Fruit fly (Drosophila melanogaster): Measurements from ENCODE around the gene Srrm234.

Srrm234 gene

DNA sequence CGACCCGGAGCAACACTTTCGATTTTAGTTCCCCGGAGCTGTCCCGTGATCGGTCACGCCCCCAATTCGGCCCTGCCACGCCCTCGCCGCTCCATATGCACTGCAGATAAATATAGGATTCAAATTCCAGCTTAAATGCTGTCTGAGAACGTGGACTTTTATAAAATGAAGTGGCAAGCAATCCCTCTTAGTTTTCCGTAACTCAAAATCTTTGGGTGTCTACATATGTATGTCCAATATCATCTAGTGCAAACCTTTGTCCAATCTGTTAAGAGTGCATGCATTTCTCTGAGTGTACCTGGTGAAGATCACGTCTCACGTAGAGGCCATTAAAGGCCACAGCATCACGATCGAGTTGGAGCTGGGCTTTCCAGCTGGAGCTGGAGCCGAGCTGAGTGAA, 45.7 kb upstream of the Srrm234 start (continued):
- no peak for TF ChIP-seq dac (GFP tag; optimal IDR thresholded peaks at IDR 0.05)
- peak; percentile 34; the same call in 1 of the 2 replicates for TF ChIP-seq CG15336 (GFP tag; IDR thresholded peaks at IDR 0.05)
- no peak for TF ChIP-seq fd85E (GFP tag; optimal IDR thresholded peaks at IDR 0.05)
- TF ChIP-seq spab (GFP tag; optimal IDR thresholded peaks at IDR 0.05): no peak
- peak; percentile 29 for TF ChIP-seq Hr39 (GFP tag; optimal IDR thresholded peaks at IDR 0.05)
- peak; percentile 58; the same call in 1 of the 3 replicates for TF ChIP-seq CG6163 (GFP tag; IDR thresholded peaks at IDR 0.05)
- TF ChIP-seq CG10631 (GFP tag; optimal IDR thresholded peaks at IDR 0.05): peak; percentile 34
- peak; percentile 13 for TF ChIP-seq CG34406 (GFP tag; optimal IDR thresholded peaks at IDR 0.05)
- no peak for TF ChIP-seq CG16779 (tag; optimal IDR thresholded peaks at IDR 0.05)
- TF ChIP-seq net (GFP tag; optimal IDR thresholded peaks at IDR 0.05): no peak
- no peak for TF ChIP-seq vri (GFP tag; optimal IDR thresholded peaks at IDR 0.05)
- no peak for TF ChIP-seq Sox15 (GFP tag; optimal IDR thresholded peaks at IDR 0.05)
- TF ChIP-seq CG8319 (GFP tag; optimal IDR thresholded peaks at IDR 0.05): no peak
- no peak for TF ChIP-seq CG9139 (GFP tag; optimal IDR thresholded peaks at IDR 0.05)
- TF ChIP-seq eg (GFP tag; IDR thresholded peaks at IDR 0.05): peak; percentile 46; the same call in 1 of the 3 replicates
- TF ChIP-seq CG8632 (GFP tag; optimal IDR thresholded peaks at IDR 0.05): no peak
- TF ChIP-seq CG11902 (GFP tag; optimal IDR thresholded peaks at IDR 0.05): peak; percentile 5
- peak; percentile 53 for TF ChIP-seq Eip75B (GFP tag; optimal IDR thresholded peaks at IDR 0.05)
- TF ChIP-seq Gug (GFP tag; IDR thresholded peaks at IDR 0.05): no peak
- TF ChIP-seq CG11294 (GFP tag; IDR thresholded peaks at IDR 0.05): 0 out of 2 replicates have a peak, but pooled peaks have one; percentile 26
- TF ChIP-seq Sox14 (GFP tag; optimal IDR thresholded peaks at IDR 0.05): peak; percentile 23

DNA sequence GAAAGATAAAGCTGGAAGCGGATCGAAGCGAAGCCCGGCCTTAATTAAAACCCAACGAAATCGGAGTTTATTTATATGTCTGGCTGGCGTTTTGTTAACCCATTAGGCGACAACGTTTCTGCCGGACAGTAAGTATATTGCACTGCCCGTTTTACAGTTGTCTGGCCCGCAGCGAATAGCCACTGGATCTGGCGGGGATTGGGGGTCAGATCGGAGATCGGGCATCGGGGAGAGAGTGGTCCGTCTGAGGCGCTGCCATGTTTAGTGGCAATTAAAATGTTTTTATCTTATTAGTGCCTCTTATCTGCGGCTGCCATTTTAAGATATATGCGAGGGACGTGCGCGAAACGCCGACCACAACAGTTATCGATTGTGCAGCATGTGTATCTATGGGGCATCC, 44.3 kb upstream of the Srrm234 start:
- TF ChIP-seq CG8632 (GFP tag; optimal IDR thresholded peaks at IDR 0.05) (no peak), Lpt (GFP tag; optimal IDR thresholded peaks at IDR 0.05) (no peak), Hr38 (GFP tag; optimal IDR thresholded peaks at IDR 0.05) (no peak), eg (GFP tag; IDR thresholded peaks at IDR 0.05) (no peak), CG6163 (GFP tag; IDR thresholded peaks at IDR 0.05) (no peak), CG8119 (GFP tag; IDR thresholded peaks at IDR 0.05) (no peak), fd85E (GFP tag; optimal IDR thresholded peaks at IDR 0.05) (no peak), Hr4 (GFP tag; optimal IDR thresholded peaks at IDR 0.05) (no peak), CG10631 (GFP tag; optimal IDR thresholded peaks at IDR 0.05) (no peak), fd59A (GFP tag; optimal IDR thresholded peaks at IDR 0.05) (no peak), CG3032 (tag; optimal IDR thresholded peaks at IDR 0.05) (no peak), CG6792 (GFP tag; optimal IDR thresholded peaks at IDR 0.05) (no peak), CG31627 (GFP tag; optimal IDR thresholded peaks at IDR 0.05) (no peak), Blimp-1 (GFP tag; optimal IDR thresholded peaks at IDR 0.05) (no peak), CG8319 (GFP tag; optimal IDR thresholded peaks at IDR 0.05) (no peak)

DNA sequence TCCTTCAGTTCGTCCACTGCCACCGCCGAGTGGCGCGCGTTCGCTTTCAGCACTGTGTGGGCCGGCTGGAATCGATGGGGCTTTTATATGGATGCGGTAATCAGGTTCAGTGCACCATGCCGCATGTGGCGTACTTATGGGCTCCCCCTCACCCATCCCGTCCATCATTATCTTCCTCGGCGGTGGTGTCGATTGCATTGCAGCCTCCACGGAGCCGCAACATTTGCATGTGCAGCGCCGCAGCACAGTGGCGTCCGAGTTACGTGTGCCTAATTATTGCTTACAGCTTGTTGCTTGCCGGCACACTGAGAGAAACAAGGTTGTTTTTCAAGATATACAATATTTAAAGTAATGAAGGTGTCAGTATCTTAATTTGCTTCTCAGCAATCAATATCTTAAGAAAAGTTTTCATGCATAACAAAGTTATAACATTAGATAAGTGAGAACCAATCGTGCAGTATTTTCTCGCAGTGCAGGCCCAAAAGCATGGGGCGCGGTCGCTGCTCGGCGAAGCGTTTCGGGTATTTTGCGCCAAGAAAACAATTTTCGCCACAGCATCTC, 37.6 kb upstream of the Srrm234 start, which contains the start of gene CG13931:
CG13931 (minus strand) TSS at position 41 of the 561 bp plus-strand sequence.
- TF ChIP-seq CG11294 (GFP tag; IDR thresholded peaks at IDR 0.05): peak; percentile 54
- TF ChIP-seq CG6808 (GFP tag; optimal IDR thresholded peaks at IDR 0.05): peak; percentile 62
- TF ChIP-seq CG6854 (GFP tag; optimal IDR thresholded peaks at IDR 0.05): no peak
- no peak for TF ChIP-seq CG11762 (GFP tag; optimal IDR thresholded peaks at IDR 0.05; ENCODE audit: insufficient read depth)
- peak; percentile 76 for TF ChIP-seq CG15336 (GFP tag; IDR thresholded peaks at IDR 0.05)
- TF ChIP-seq Sox14 (GFP tag; optimal IDR thresholded peaks at IDR 0.05): peak; percentile 68
- TF ChIP-seq fd59A (GFP tag; optimal IDR thresholded peaks at IDR 0.05): peak; percentile 51
- TF ChIP-seq CG6276 (GFP tag; optimal IDR thresholded peaks at IDR 0.05): peak; percentile 56
- peak; percentile 82 for TF ChIP-seq svp (GFP tag)
- peak; percentile 16 for TF ChIP-seq CG16779 (tag; optimal IDR thresholded peaks at IDR 0.05)
- TF ChIP-seq Lpt (GFP tag; optimal IDR thresholded peaks at IDR 0.05): peak; percentile 62
- TF ChIP-seq eg (GFP tag; IDR thresholded peaks at IDR 0.05): peak; percentile 84
- peak; percentile 83 for TF ChIP-seq CG6163 (GFP tag; IDR thresholded peaks at IDR 0.05)
- TF ChIP-seq esn (GFP tag; optimal IDR thresholded peaks at IDR 0.05): peak; percentile 63
- TF ChIP-seq Ets21C (GFP tag; optimal IDR thresholded peaks at IDR 0.05): peak; percentile 16
- TF ChIP-seq fd85E (GFP tag; optimal IDR thresholded peaks at IDR 0.05): no peak
- peak; percentile 62 for TF ChIP-seq cyc (GFP tag; optimal IDR thresholded peaks at IDR 0.05)
- TF ChIP-seq topi (GFP tag; optimal IDR thresholded peaks at IDR 0.05): peak; percentile 53
- TF ChIP-seq CG4318 (GFP tag; optimal IDR thresholded peaks at IDR 0.05): peak; percentile 35
- peak; percentile 82 for TF ChIP-seq Hr4 (GFP tag; optimal IDR thresholded peaks at IDR 0.05)
- peak; percentile 64 for TF ChIP-seq Sox102F (GFP tag; optimal IDR thresholded peaks at IDR 0.05)
- TF ChIP-seq vri (GFP tag; optimal IDR thresholded peaks at IDR 0.05): peak; percentile 28
- no peak for TF ChIP-seq Eip93F (GFP tag; optimal IDR thresholded peaks at IDR 0.05)
- TF ChIP-seq salr (GFP tag; optimal IDR thresholded peaks at IDR 0.05): peak; percentile 34 to 55
- peak; percentile 62 for TF ChIP-seq Gug (GFP tag; IDR thresholded peaks at IDR 0.05)
- peak; percentile 25 for TF ChIP-seq dac (GFP tag; optimal IDR thresholded peaks at IDR 0.05)
- TF ChIP-seq Met (GFP tag; optimal IDR thresholded peaks at IDR 0.05): peak; percentile 67
- TF ChIP-seq fkh (GFP tag; optimal IDR thresholded peaks at IDR 0.05): no peak
- TF ChIP-seq CG31627 (GFP tag; optimal IDR thresholded peaks at IDR 0.05): peak; percentile 57
- peak; percentile 53 for TF ChIP-seq Ets96B (tag; optimal IDR thresholded peaks at IDR 0.05)
